Worm (Caenorhabditis elegans) whole organism, L1 larva: ENCODE measurements around the gene K09E2.2.

Experiments used
- C16A3.4 ChIP-seq: fragments of 150-350 bp; optimal IDR thresholded peaks from 2 replicates; lab custom pipeline; 2014; ENCODE audit warnings: missing biosample characterization, missing genetic modification characterization
- ama-1 ChIP-seq: fragments of 150-350 bp; optimal IDR thresholded peaks from 2 replicates; lab custom pipeline; 2014
- blmp-1 ChIP-seq: fragments of 150-350 bp; optimal IDR thresholded peaks from 2 replicates; lab custom pipeline; 2014; ENCODE audit warnings: missing biosample characterization, missing genetic modification characterization
- ceh-8 ChIP-seq: fragments of 200-800 bp; sonication (Bioruptor generic); optimal IDR thresholded peaks from 2 replicates; lab custom pipeline; 2018; ENCODE audit warnings: mild to moderate bottlenecking, missing genetic modification characterization, moderate library complexity, missing compliant biosample characterization
- dpl-1 ChIP-seq, 3 experiments: fragments of 150-350 bp in 2 of 3; sonication (generic microtip) in 1 of 3; optimal IDR thresholded peaks; 2 replicates each; lab custom pipeline; 2014 to 2017; ENCODE audit warnings: missing biosample characterization in 3 of 3, missing genetic modification characterization in 3 of 3, missing genetic modification reagents in 3 of 3
- efl-1 ChIP-seq, 4 experiments: fragments of 150-350 bp; optimal IDR thresholded peaks in 3 of 4; peaks in 1 of 4; 1 replicate in 1 of 4; 2 replicates in 3 of 4; lab custom pipeline; 2014; ENCODE audit warnings: missing biosample characterization in 2 of 4, missing genetic modification characterization in 2 of 4, missing genetic modification reagents in 2 of 4
- efl-3 ChIP-seq: fragments of 200-800 bp; sonication (Bioruptor generic); optimal IDR thresholded peaks from 2 replicates; lab custom pipeline; 2018; ENCODE audit warnings: mild to moderate bottlenecking, missing genetic modification characterization, missing compliant biosample characterization
- egl-13 ChIP-seq: sonication (generic microtip); optimal IDR thresholded peaks from 2 replicates; lab custom pipeline; 2016; ENCODE audit warnings: missing genotype, missing genetic modification reagents, missing genetic modification characterization, missing compliant biosample characterization
- elt-2 ChIP-seq: sonication (generic microtip); optimal IDR thresholded peaks from 2 replicates; lab custom pipeline; 2016; ENCODE audit warnings: missing genetic modification characterization, mild to moderate bottlenecking, inconsistent platforms, missing compliant biosample characterization, missing genetic modification reagents
- elt-3 ChIP-seq, 6 experiments: fragments of 150-350 bp in 1 of 6; sonication (generic microtip); optimal IDR thresholded peaks; 2 replicates each; lab custom pipeline; 2017 to 2018; ENCODE audit warnings: missing biosample characterization in 6 of 6, missing genetic modification characterization in 6 of 6, inconsistent platforms in 1 of 6
- grh-1 ChIP-seq: fragments of 200-800 bp; sonication (Bioruptor generic); IDR thresholded peaks from 2 replicates; pipeline ENCODE4 v1.3.6; 2022; ENCODE audit warnings: missing genetic modification reagents, missing genetic modification characterization, missing compliant biosample characterization
- hlh-17 ChIP-seq: fragments of 200-800 bp; sonication (Bioruptor generic); optimal IDR thresholded peaks from 2 replicates; lab custom pipeline; 2018; ENCODE audit warnings: missing genetic modification characterization, mild to moderate bottlenecking, missing compliant biosample characterization, moderate library complexity, borderline replicate concordance
- lin-13 ChIP-seq: fragments of 150-350 bp; optimal IDR thresholded peaks from 2 replicates; lab custom pipeline; 2014; ENCODE audit warnings: missing biosample characterization, missing genetic modification reagents, missing genetic modification characterization
- lin-14 ChIP-seq: fragments of 200-800 bp; sonication (Bioruptor generic); optimal IDR thresholded peaks from 2 replicates; lab custom pipeline; 2018; ENCODE audit warnings: mild to moderate bottlenecking, missing genetic modification characterization, moderate library complexity, missing compliant biosample characterization
- lin-35 ChIP-seq, 2 experiments: fragments of 150-350 bp; optimal IDR thresholded peaks; 2 replicates each; lab custom pipeline; 2014; ENCODE audit warnings: missing biosample characterization in 2 of 2, missing genetic modification characterization in 2 of 2, missing genetic modification reagents in 2 of 2
- lir-3 ChIP-seq: sonication (generic microtip); optimal IDR thresholded peaks from 2 replicates; lab custom pipeline; 2016; ENCODE audit warnings: mild to moderate bottlenecking, missing genetic modification characterization, moderate library complexity, missing compliant biosample characterization; ENCODE audit not compliant: poor library complexity
- lsy-2 ChIP-seq, 2 experiments: fragments of 150-350 bp; optimal IDR thresholded peaks; 2 replicates each; lab custom pipeline; 2014; ENCODE audit warnings: missing biosample characterization in 2 of 2, missing genetic modification characterization in 2 of 2
- mdl-1 ChIP-seq, 2 experiments: fragments of 150-350 bp; optimal IDR thresholded peaks; 2 replicates each; lab custom pipeline; 2014 to 2017; ENCODE audit warnings: missing biosample characterization in 2 of 2, missing genetic modification characterization in 2 of 2, inconsistent platforms in 1 of 2
- mep-1 ChIP-seq: fragments of 150-350 bp; optimal IDR thresholded peaks from 2 replicates; lab custom pipeline; 2014; ENCODE audit warnings: missing biosample characterization, missing genetic modification characterization
- nhr-19 ChIP-seq: fragments of 200-800 bp; sonication (Bioruptor generic); conservative IDR thresholded peaks from 2 replicates; pipeline ENCODE4 v1.3.6; 2022; ENCODE audit warnings: missing genetic modification characterization, missing compliant biosample characterization
- nhr-20 ChIP-seq: sonication (generic microtip); optimal IDR thresholded peaks from 2 replicates; lab custom pipeline; 2016; ENCODE audit warnings: mild to moderate bottlenecking, missing genetic modification characterization, missing compliant biosample characterization
- nhr-47 ChIP-seq: sonication (generic microtip); optimal IDR thresholded peaks from 2 replicates; lab custom pipeline; 2016; ENCODE audit warnings: mild to moderate bottlenecking, missing genetic modification characterization, moderate library complexity, missing compliant biosample characterization
- nhr-71 ChIP-seq: sonication (generic microtip); optimal IDR thresholded peaks from 2 replicates; lab custom pipeline; 2016; ENCODE audit warnings: mild to moderate bottlenecking, missing genetic modification characterization, moderate library complexity, missing compliant biosample characterization
- nhr-76 ChIP-seq: sonication (generic microtip); optimal IDR thresholded peaks from 2 replicates; lab custom pipeline; 2017; ENCODE audit warnings: missing biosample characterization, missing genetic modification characterization
- nhr-84 ChIP-seq: sonication (generic microtip); optimal IDR thresholded peaks from 2 replicates; lab custom pipeline; 2017; ENCODE audit warnings: missing biosample characterization, missing genetic modification characterization
- nhr-85 ChIP-seq: sonication (generic microtip); peaks from one replicate; lab custom pipeline; 2016; ENCODE audit warnings: missing genetic modification characterization, inconsistent platforms, missing compliant biosample characterization
- nhr-90 ChIP-seq: sonication (generic microtip); optimal IDR thresholded peaks from 2 replicates; lab custom pipeline; 2016; ENCODE audit warnings: mild to moderate bottlenecking, missing genetic modification characterization, missing compliant biosample characterization; ENCODE audit not compliant: poor library complexity
- pag-3 ChIP-seq: sonication (generic microtip); optimal IDR thresholded peaks from 2 replicates; lab custom pipeline; 2017; ENCODE audit warnings: missing genetic modification characterization, mild to moderate bottlenecking, missing compliant biosample characterization, antibody characterized with exemption, borderline replicate concordance; ENCODE audit not compliant: insufficient read depth
- snpc-4 ChIP-seq: fragments of 150-350 bp; optimal IDR thresholded peaks from 2 replicates; lab custom pipeline; 2014; ENCODE audit warnings: missing biosample characterization, missing genetic modification characterization
- snu-23 ChIP-seq: sonication (generic microtip); optimal IDR thresholded peaks from 2 replicates; lab custom pipeline; 2016; ENCODE audit warnings: missing genetic modification characterization, missing compliant biosample characterization
- sox-4 ChIP-seq: sonication (generic microtip); optimal IDR thresholded peaks from 2 replicates; lab custom pipeline; 2016; ENCODE audit warnings: missing genetic modification characterization, missing compliant biosample characterization
- sptf-1 ChIP-seq: fragments of 150-350 bp; optimal IDR thresholded peaks from 2 replicates; lab custom pipeline; 2014; ENCODE audit warnings: missing biosample characterization, missing genetic modification characterization
- sup-37 ChIP-seq: fragments of 200-800 bp; sonication (Bioruptor generic); optimal IDR thresholded peaks from 2 replicates; lab custom pipeline; 2018; ENCODE audit warnings: mild to moderate bottlenecking, missing genetic modification characterization, missing compliant biosample characterization
- swsn-7 ChIP-seq: sonication (generic microtip); optimal IDR thresholded peaks from 2 replicates; lab custom pipeline; 2016; ENCODE audit warnings: missing genetic modification characterization, missing compliant biosample characterization
- tbx-2 ChIP-seq: sonication (generic microtip); optimal IDR thresholded peaks from 2 replicates; lab custom pipeline; 2016; ENCODE audit warnings: missing genetic modification characterization, missing compliant biosample characterization
- unc-130 ChIP-seq: fragments of 150-350 bp; optimal IDR thresholded peaks from 2 replicates; lab custom pipeline; 2017; ENCODE audit warnings: missing biosample characterization, missing genetic modification characterization, inconsistent platforms
- unc-30 ChIP-seq: sonication (generic microtip); optimal IDR thresholded peaks from 2 replicates; lab custom pipeline; 2017; ENCODE audit warnings: missing biosample characterization, missing genetic modification characterization
- unc-86 ChIP-seq: sonication (generic microtip); optimal IDR thresholded peaks from 2 replicates; lab custom pipeline; 2016; ENCODE audit warnings: missing genetic modification characterization, missing compliant biosample characterization

K09E2.2 gene

ce11 chrX:8674514-8674913, 1.7 kb downstream of the K09E2.2 start:
- TF ChIP-seq mdl-1 (tag; optimal IDR thresholded peaks at IDR 0.05; lab: Kevin White, UChicago) (peak in 1 of 2 experiments; percentile 88), snpc-4 (tag; lab: Kevin White, UChicago) (no peak), nhr-20 (tag; lab: Kevin White, UChicago) (peak; percentile 94), lsy-2 (tag; optimal IDR thresholded peaks at IDR 0.05; lab: Kevin White, UChicago) (peak; percentile 10 to 33), lin-14 (GFP tag; lab: Kevin White, UChicago) (peak; percentile 90), nhr-76 (tag; lab: Kevin White, UChicago) (no peak), snu-23 (GFP tag; lab: Kevin White, UChicago) (peak; percentile 71), nhr-71 (peak; percentile 87), nhr-90 (tag; lab: Kevin White, UChicago) (peak; percentile 83), egl-13 (tag; lab: Kevin White, UChicago) (no peak), dpl-1 (GFP tag; optimal IDR thresholded peaks at IDR 0.05; lab: Kevin White, UChicago) (peak in 2 of 3 experiments; percentile 14 to 39), lir-3 (tag; lab: Kevin White, UChicago) (peak; percentile 24), blmp-1 (peak; percentile 15), sptf-1 (tag; lab: Kevin White, UChicago) (no peak), elt-3 (tag; optimal IDR thresholded peaks at IDR 0.05; lab: Kevin White, UChicago) (peak in 2 of 6 experiments; percentile 57 to 58), sox-4 (tag; lab: Kevin White, UChicago) (no peak), nhr-47 (peak; percentile 55), nhr-19 (peak; percentile 67), nhr-85 (peak; percentile 98), grh-1 (GFP tag; lab: Robert Waterston, UW) (peak; percentile 37; the same call in 1 of the 2 replicates), efl-1 (optimal IDR thresholded peaks at IDR 0.05; lab: Kevin White, UChicago) (no peak), efl-1 (GFP tag; optimal IDR thresholded peaks at IDR 0.05 in 1 of 2; lab: Kevin White, UChicago) (peak in 1 of 2 experiments; percentile 95), pag-3 (tag; lab: Kevin White, UChicago) (peak; percentile 24), hlh-17 (GFP tag; lab: Kevin White, UChicago) (no peak), swsn-7 (tag; lab: Kevin White, UChicago) (peak; percentile 3), tbx-2 (tag; lab: Kevin White, UChicago) (peak; percentile 66), ama-1 (no peak), mep-1 (peak; percentile 47), elt-2 (tag; lab: Kevin White, UChicago) (peak; percentile 88), C16A3.4 (tag; lab: Kevin White, UChicago) (peak; percentile 5), unc-130 (peak; percentile 3), unc-30 (no peak), lin-35 (GFP tag; optimal IDR thresholded peaks at IDR 0.05; lab: Kevin White, UChicago) (peak in 1 of 2 experiments; percentile 86)

ce11 chrX:8675151-8675550, 2.3 kb downstream of the K09E2.2 start:
- TF ChIP-seq unc-86 (tag; lab: Kevin White, UChicago) = no peak
- TF ChIP-seq nhr-84 = no peak
- TF ChIP-seq lin-35 (GFP tag; optimal IDR thresholded peaks at IDR 0.05; lab: Kevin White, UChicago) = no peak
- no peak for TF ChIP-seq sup-37 (GFP tag; lab: Kevin White, UChicago)
- no peak for TF ChIP-seq lin-13 (GFP tag; lab: Kevin White, UChicago)
- TF ChIP-seq ceh-8 = no peak
- TF ChIP-seq efl-3 (GFP tag; lab: Kevin White, UChicago) = no peak
- no peak for TF ChIP-seq swsn-7 (tag; lab: Kevin White, UChicago)
- TF ChIP-seq egl-13 (tag; lab: Kevin White, UChicago) = no peak
